Fruit fly (Drosophila melanogaster): ENCODE measurements around the gene Trp1.
A peak's percentile ranks its signal among the peaks of the same experiment; 100 is the strongest.

Trp1 gene

DNA sequence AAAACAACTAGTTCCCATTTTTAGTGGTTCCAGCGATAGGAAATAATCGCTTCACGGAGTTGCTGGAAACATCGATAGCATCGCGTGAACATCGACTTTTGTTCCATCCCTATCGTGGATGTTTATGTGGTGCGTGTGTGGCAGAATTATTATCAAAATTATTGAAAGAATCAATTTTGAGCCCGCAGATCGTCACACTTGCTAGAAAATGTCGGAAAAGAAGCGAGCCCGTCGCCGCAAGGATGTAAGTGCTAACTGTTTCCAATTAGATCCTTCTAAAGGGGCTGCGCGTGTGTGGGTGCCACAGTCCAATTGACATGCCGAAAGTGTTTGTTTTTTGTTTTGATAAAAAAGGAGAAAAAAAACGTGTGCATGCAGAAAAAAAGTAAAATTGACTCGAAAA is at the start of gene Trp1:
Gene Trp1, plus strand, starts transcription at position 89 of the 403 bp plus-strand sequence.
- TF ChIP-seq noc (tag; optimal IDR thresholded peaks at IDR 0.05) = no peak

- no peak for TF ChIP-seq noc (tag; optimal IDR thresholded peaks at IDR 0.05)
Observed at dm6 chr2L:9960758-9961157, 48.4 kb upstream of the Trp1 start.

- no peak for TF ChIP-seq noc (tag; optimal IDR thresholded peaks at IDR 0.05)
Observed at dm6 chr2L:9963603-9964042, 45.6 kb upstream of the Trp1 start, which contains the start of gene CG5850. Gene CG5850, minus strand, starts transcription at chr2L:9963949.

DNA sequence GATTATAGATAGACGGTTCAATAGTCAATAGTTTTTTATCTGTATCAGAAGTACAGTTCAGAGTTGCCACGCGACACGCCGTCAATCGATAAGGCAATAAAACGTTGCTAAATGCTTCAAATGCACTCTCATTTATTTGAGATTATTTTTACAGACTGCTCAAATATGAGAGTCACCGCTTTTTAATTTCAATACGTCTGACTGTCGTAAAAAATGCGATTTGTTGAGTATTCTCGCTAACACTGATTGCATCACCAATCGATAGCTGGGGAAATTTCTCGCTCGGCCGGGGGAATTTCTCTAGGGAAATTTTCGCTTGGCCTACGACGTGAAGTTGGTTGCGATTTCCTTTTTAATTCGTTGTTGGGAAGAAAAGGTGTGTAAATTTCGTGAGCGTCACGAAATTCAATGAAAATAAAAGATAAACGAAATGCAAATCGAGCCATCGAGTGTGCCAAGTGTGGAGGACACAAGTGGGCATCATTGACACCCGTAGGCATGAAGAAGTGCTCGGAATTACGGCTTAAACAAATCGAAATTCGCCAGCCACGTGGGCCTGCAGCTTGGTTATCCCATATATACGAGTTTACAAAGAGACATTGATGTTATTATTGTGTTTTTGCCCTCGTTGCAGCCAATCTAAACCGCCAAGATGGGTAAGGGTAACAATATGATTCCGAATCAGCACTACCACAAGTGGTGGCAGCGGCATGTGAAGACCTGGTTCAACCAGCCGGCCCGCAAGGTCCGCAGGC is 42.0 kb upstream of the Trp1 start, which contains the start of the genes Dref and RpL13:
Gene Dref, minus strand, starts transcription at position 247 of the 755 bp plus-strand sequence.
Gene RpL13, plus strand, starts transcription at position 331 of the 755 bp plus-strand sequence.
- peak; percentile 87 for TF ChIP-seq noc (tag; optimal IDR thresholded peaks at IDR 0.05)

- TF ChIP-seq noc (tag; optimal IDR thresholded peaks at IDR 0.05) = no peak
Observed at dm6 chr2L:9968201-9968727, 40.9 kb upstream of the Trp1 start.

DNA sequence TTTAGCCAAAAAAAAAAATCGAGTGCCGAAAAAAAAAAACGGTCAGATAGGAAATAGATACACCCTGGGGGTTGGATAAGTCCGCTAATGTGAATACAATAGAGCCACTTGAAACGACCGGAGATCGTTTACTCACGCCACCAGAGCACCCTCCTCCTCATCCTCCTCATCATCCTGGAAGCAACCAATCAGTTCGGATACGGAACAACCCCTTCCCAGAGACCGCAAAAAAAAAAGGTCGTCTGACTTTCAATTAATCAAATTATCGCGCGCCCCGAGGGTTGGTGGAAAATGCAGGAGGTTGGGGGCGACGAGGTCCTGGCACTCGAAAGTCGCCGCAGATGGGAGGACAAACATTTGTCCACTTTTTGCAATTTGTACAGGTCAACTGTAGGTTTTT is 36.6 kb upstream of the Trp1 start:
- TF ChIP-seq noc (tag; optimal IDR thresholded peaks at IDR 0.05) = no peak

DNA sequence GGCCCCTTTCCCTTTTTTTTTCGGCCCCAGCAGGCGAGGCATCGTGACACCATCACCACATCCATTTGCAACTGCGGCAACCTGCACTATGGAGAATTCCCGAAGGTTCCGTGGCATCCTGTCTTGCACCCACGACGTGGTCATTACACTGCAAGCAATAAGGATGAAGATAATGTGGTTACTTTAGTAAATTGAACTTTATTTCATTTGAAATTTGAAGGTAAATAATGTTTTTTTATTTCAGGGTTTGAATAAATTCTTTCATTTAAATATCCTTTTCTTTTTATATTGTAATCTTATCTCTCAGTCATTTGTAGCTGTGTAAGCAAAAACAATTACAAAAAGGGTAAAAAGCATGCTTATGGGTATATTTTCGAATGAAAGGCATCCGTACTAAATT is 27.4 kb upstream of the Trp1 start:
- TF ChIP-seq noc (tag; optimal IDR thresholded peaks at IDR 0.05) = no peak

- no peak for TF ChIP-seq noc (tag; optimal IDR thresholded peaks at IDR 0.05)
Observed at dm6 chr2L:9982516-9982915, 26.7 kb upstream of the Trp1 start.

dm6 chr2L:9984078-9984772 is 25.0 kb upstream of the Trp1 start, which contains the start of gene bib:
Gene bib, plus strand, starts transcription at chr2L:9984645.
- TF ChIP-seq noc (tag; optimal IDR thresholded peaks at IDR 0.05) = peak; percentile 13

- TF ChIP-seq noc (tag; optimal IDR thresholded peaks at IDR 0.05) = no peak
Observed at dm6 chr2L:9986402-9987350, 22.5 kb upstream of the Trp1 start.

- no peak for TF ChIP-seq noc (tag; optimal IDR thresholded peaks at IDR 0.05)
Observed at dm6 chr2L:9988201-9988990, 20.8 kb upstream of the Trp1 start.

DNA sequence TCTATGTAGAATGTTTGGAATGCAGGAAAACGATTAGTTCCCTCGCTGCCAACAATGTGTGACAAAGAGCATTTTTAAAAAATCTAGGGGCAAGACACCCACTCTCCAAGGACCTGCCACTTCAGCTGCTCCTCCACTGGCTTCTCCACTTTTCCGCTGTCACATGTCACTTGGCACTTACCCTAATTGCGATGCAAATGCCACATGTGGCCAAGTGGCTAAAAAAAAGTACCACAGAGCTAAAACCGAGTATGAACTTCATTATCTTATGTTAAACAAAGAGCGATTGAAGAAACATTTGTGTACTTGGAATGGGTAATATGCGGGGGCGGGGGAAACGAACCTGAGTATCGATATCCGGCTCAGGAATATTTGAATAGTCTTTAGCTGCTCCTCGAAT is 19.9 kb upstream of the Trp1 start:
- TF ChIP-seq noc (tag; optimal IDR thresholded peaks at IDR 0.05) = no peak

dm6 chr2L:9989846-9990506 is 19.2 kb upstream of the Trp1 start:
- TF ChIP-seq noc (tag; optimal IDR thresholded peaks at IDR 0.05) = no peak

DNA sequence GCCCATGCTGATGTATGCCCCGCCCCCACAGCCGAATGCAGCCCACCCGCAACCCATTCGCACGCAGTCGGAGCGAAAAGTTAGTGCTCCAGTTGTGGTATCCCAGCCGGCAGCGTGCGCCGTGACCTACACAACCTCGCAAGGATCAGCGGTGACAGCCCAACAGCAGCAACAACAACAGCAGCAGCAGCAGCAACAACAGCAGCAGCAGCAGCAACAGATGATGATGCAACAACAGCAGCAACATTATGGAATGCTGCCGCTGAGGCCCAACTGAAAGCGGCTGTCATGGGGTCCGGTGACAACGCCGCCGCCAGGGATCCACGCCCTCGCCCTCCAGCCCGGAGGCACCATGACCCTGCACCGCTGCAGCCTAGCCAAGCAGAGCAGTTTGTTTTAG is 14.8 kb upstream of the Trp1 start:
- no peak for TF ChIP-seq noc (tag; optimal IDR thresholded peaks at IDR 0.05)
